Fruit fly (Drosophila melanogaster) whole organism, prepupa: ENCODE results near the gene rho.

Experiments used
- Blimp-1 ChIP-seq: fragments of 200-800 bp; sonication (Bioruptor generic); optimal IDR thresholded peaks from 3 replicates; lab custom pipeline; 2017; ENCODE audit warnings: missing biosample characterization, missing genetic modification characterization, mild to moderate bottlenecking, moderate library complexity, missing genetic modification reagents
- CG10631 ChIP-seq: fragments of 200-800 bp; sonication (Bioruptor generic); optimal IDR thresholded peaks from 2 replicates; lab custom pipeline; 2016; ENCODE audit warnings: missing biosample characterization, missing genetic modification characterization
- CG15336 ChIP-seq: fragments of 200-800 bp; sonication (Bioruptor generic); IDR thresholded peaks from 2 replicates; pipeline ENCODE4 v1.3.6; 2022; ENCODE audit warnings: missing biosample characterization, missing genetic modification characterization
- CG16779 ChIP-seq: fragments of 200-800 bp; sonication (Bioruptor generic); optimal IDR thresholded peaks from 3 replicates; lab custom pipeline; 2017; ENCODE audit warnings: missing biosample characterization, mild to moderate bottlenecking, missing genetic modification characterization
- CG3032 ChIP-seq: fragments of 200-800 bp; optimal IDR thresholded peaks from 2 replicates; lab custom pipeline; 2019; ENCODE audit warnings: missing biosample characterization, mild to moderate bottlenecking, missing genetic modification characterization, moderate library complexity
- CG31627 ChIP-seq: fragments of 200-800 bp; sonication (Bioruptor generic); optimal IDR thresholded peaks from 3 replicates; lab custom pipeline; 2016; ENCODE audit warnings: missing biosample characterization, missing genetic modification characterization
- CG32006 ChIP-seq: fragments of 200-800 bp; sonication (Bioruptor generic); optimal IDR thresholded peaks from 3 replicates; lab custom pipeline; 2017; ENCODE audit warnings: missing biosample characterization, mild to moderate bottlenecking, missing genetic modification characterization
- CG3919 ChIP-seq: fragments of 200-800 bp; sonication (Bioruptor generic); optimal IDR thresholded peaks from 3 replicates; lab custom pipeline; 2016; ENCODE audit warnings: missing biosample characterization, missing genetic modification characterization
- CG4318 ChIP-seq: fragments of 200-800 bp; sonication (Bioruptor generic); optimal IDR thresholded peaks from 3 replicates; lab custom pipeline; 2017; ENCODE audit warnings: missing biosample characterization, mild to moderate bottlenecking, missing genetic modification characterization
- CG6792 ChIP-seq: fragments of 200-800 bp; sonication (Bioruptor generic); optimal IDR thresholded peaks from 3 replicates; lab custom pipeline; 2016; ENCODE audit warnings: missing biosample characterization, missing genetic modification characterization
- CG6808 ChIP-seq: fragments of 200-800 bp; sonication (Bioruptor generic); optimal IDR thresholded peaks from 3 replicates; lab custom pipeline; 2017; ENCODE audit warnings: missing biosample characterization, missing genetic modification characterization, mild to moderate bottlenecking, moderate library complexity, missing genetic modification reagents
- CG8632 ChIP-seq: fragments of 200-800 bp; sonication (Bioruptor generic); optimal IDR thresholded peaks from 3 replicates; lab custom pipeline; 2016; ENCODE audit warnings: missing biosample characterization, missing genetic modification characterization
- Eip75B ChIP-seq: fragments of 200-800 bp; sonication (Bioruptor generic); optimal IDR thresholded peaks from 3 replicates; lab custom pipeline; 2016; ENCODE audit warnings: missing biosample characterization, missing genetic modification characterization
- Eip78C ChIP-seq: fragments of 200-800 bp; sonication (Bioruptor generic); peaks from one replicate; lab custom pipeline; 2016; ENCODE audit warnings: missing biosample characterization, missing genetic modification characterization
- Ets96B ChIP-seq: fragments of 200-800 bp; optimal IDR thresholded peaks from 2 replicates; lab custom pipeline; 2019; ENCODE audit warnings: missing biosample characterization, mild to moderate bottlenecking, missing genetic modification characterization, moderate library complexity
- Gug ChIP-seq: fragments of 200-800 bp; sonication (Bioruptor generic); IDR thresholded peaks from 2 replicates; pipeline ENCODE4 v1.3.6; 2022; ENCODE audit warnings: missing biosample characterization, missing genetic modification characterization
- Hr38 ChIP-seq: sonication (Bioruptor generic); optimal IDR thresholded peaks from 2 replicates; lab custom pipeline; 2016; ENCODE audit warnings: missing biosample characterization, missing genetic modification characterization
- Hr39 ChIP-seq: fragments of 200-800 bp; sonication (Bioruptor generic); optimal IDR thresholded peaks from 2 replicates; lab custom pipeline; 2016; ENCODE audit warnings: missing biosample characterization, missing genetic modification characterization
- Hr4 ChIP-seq: fragments of 200-800 bp; sonication (Bioruptor generic); optimal IDR thresholded peaks from 3 replicates; lab custom pipeline; 2016; ENCODE audit warnings: missing biosample characterization, missing genetic modification characterization
- Lpt ChIP-seq: fragments of 200-800 bp; sonication (Bioruptor generic); optimal IDR thresholded peaks from 3 replicates; lab custom pipeline; 2016; ENCODE audit warnings: missing biosample characterization, missing genetic modification characterization
- Met ChIP-seq: fragments of 200-800 bp; sonication (Bioruptor generic); optimal IDR thresholded peaks from 3 replicates; lab custom pipeline; 2016; ENCODE audit warnings: missing biosample characterization, missing genetic modification characterization
- Smox ChIP-seq: fragments of 200-800 bp; sonication (Bioruptor generic); optimal IDR thresholded peaks from 3 replicates; lab custom pipeline; 2016; ENCODE audit warnings: missing biosample characterization, missing genetic modification characterization
- Sox102F ChIP-seq: fragments of 200-800 bp; sonication (Bioruptor generic); optimal IDR thresholded peaks from 2 replicates; lab custom pipeline; 2016; ENCODE audit warnings: missing biosample characterization, mild to moderate bottlenecking, missing genetic modification characterization
- achi ChIP-seq: fragments of 200-800 bp; sonication (Bioruptor generic); optimal IDR thresholded peaks from 3 replicates; lab custom pipeline; 2016; ENCODE audit warnings: missing biosample characterization, missing genetic modification characterization
- acj6 ChIP-seq: fragments of 200-800 bp; sonication (Bioruptor generic); optimal IDR thresholded peaks from 3 replicates; lab custom pipeline; 2016; ENCODE audit warnings: missing biosample characterization, missing genetic modification characterization
- dsx ChIP-seq: fragments of 200-800 bp; optimal IDR thresholded peaks from 3 replicates; lab custom pipeline; 2019; ENCODE audit warnings: missing biosample characterization, mild to moderate bottlenecking, missing genetic modification characterization, moderate library complexity; ENCODE audit not compliant: poor library complexity, severe bottlenecking
- fd59A ChIP-seq: fragments of 200-800 bp; sonication (Bioruptor generic); optimal IDR thresholded peaks from 2 replicates; lab custom pipeline; 2017; ENCODE audit warnings: missing biosample characterization, mild to moderate bottlenecking, missing genetic modification characterization, missing genetic modification reagents
- fd85E ChIP-seq: fragments of 200-800 bp; sonication (Bioruptor generic); optimal IDR thresholded peaks from 3 replicates; lab custom pipeline; 2016; ENCODE audit warnings: missing biosample characterization, missing genetic modification characterization
- fkh ChIP-seq: fragments of 200-800 bp; sonication (Bioruptor generic); optimal IDR thresholded peaks from 3 replicates; lab custom pipeline; 2017; ENCODE audit warnings: missing biosample characterization, mild to moderate bottlenecking, missing genetic modification characterization, moderate library complexity
- net ChIP-seq: fragments of 200-800 bp; sonication (Bioruptor generic); optimal IDR thresholded peaks from 3 replicates; lab custom pipeline; 2016; ENCODE audit warnings: missing biosample characterization, missing genetic modification characterization
- pdm3 ChIP-seq: fragments of 200-800 bp; sonication (Bioruptor generic); optimal IDR thresholded peaks from 3 replicates; lab custom pipeline; 2016; ENCODE audit warnings: missing biosample characterization, missing genetic modification characterization
- salr ChIP-seq, 2 experiments: fragments of 200-800 bp; sonication (Bioruptor generic); optimal IDR thresholded peaks; 3 replicates each; lab custom pipeline; 2016 to 2018; ENCODE audit warnings: missing biosample characterization in 2 of 2, missing genetic modification characterization in 2 of 2, mild to moderate bottlenecking in 1 of 2
- spab ChIP-seq: fragments of 200-800 bp; sonication (Bioruptor generic); optimal IDR thresholded peaks from 2 replicates; lab custom pipeline; 2017; ENCODE audit warnings: missing biosample characterization, mild to moderate bottlenecking, missing genetic modification characterization, missing genetic modification reagents
- ss ChIP-seq, 2 experiments: fragments of 200-800 bp; sonication (Bioruptor generic); optimal IDR thresholded peaks; 2 replicates in 1 of 2; 3 replicates in 1 of 2; lab custom pipeline; 2017 to 2018; ENCODE audit warnings: mild to moderate bottlenecking in 2 of 2, missing biosample characterization in 2 of 2, missing genetic modification characterization in 2 of 2, moderate library complexity in 1 of 2
- svp ChIP-seq: fragments of 200-800 bp; sonication (Bioruptor generic); peaks from one replicate; lab custom pipeline; 2016; ENCODE audit warnings: missing biosample characterization, missing genetic modification characterization
- topi ChIP-seq: fragments of 200-800 bp; sonication (Bioruptor generic); optimal IDR thresholded peaks from 3 replicates; lab custom pipeline; 2016; ENCODE audit warnings: missing biosample characterization, missing genetic modification characterization

The rho gene

dm6 chr3L:1418821-1419220, 44.8 kb upstream of the rho start:
- TF ChIP-seq acj6 (GFP tag; lab: Kevin White, UChicago) (peak; percentile 30), salr (GFP tag; optimal IDR thresholded peaks at IDR 0.05; lab: Kevin White, UChicago) (peak in 1 of 2 experiments; percentile 3), CG32006 (GFP tag; lab: Kevin White, UChicago) (peak; percentile 41), CG3032 (tag; lab: Kevin White, UChicago) (peak; percentile 41), spab (peak; percentile 32), Sox102F (GFP tag; lab: Kevin White, UChicago) (no peak), achi (peak; percentile 8), fd59A (GFP tag; lab: Kevin White, UChicago) (peak; percentile 12), Met (GFP tag; lab: Kevin White, UChicago) (peak; percentile 13), pdm3 (peak; percentile 5), CG31627 (GFP tag; lab: Kevin White, UChicago) (peak; percentile 9), Ets96B (peak; percentile 30), CG6808 (GFP tag; lab: Kevin White, UChicago) (peak; percentile 32), topi (GFP tag; lab: Kevin White, UChicago) (no peak), dsx (GFP tag; lab: Kevin White, UChicago) (peak; percentile 44), Blimp-1 (GFP tag; lab: Kevin White, UChicago) (no peak), net (GFP tag; lab: Kevin White, UChicago) (peak; percentile 18), Eip78C (GFP tag; lab: Kevin White, UChicago) (peak; percentile 69), Gug (GFP tag; lab: Robert Waterston, UW) (0 out of 2 replicates have a peak, but pooled peaks have one; percentile 8), svp (GFP tag; lab: Kevin White, UChicago) (peak; percentile 52), fd85E (GFP tag; lab: Kevin White, UChicago) (no peak), Smox (peak; percentile 22), Hr38 (GFP tag; lab: Kevin White, UChicago) (no peak), CG4318 (GFP tag; lab: Kevin White, UChicago) (peak; percentile 19), CG15336 (GFP tag; lab: Robert Waterston, UW) (no peak), Hr39 (GFP tag; lab: Kevin White, UChicago) (peak; percentile 8), CG10631 (GFP tag; lab: Kevin White, UChicago) (peak; percentile 20), ss (GFP tag; optimal IDR thresholded peaks at IDR 0.05; lab: Kevin White, UChicago) (peak; percentile 5 to 60)

- peak; percentile 35 for TF ChIP-seq fkh (GFP tag; lab: Kevin White, UChicago)
- TF ChIP-seq Smox = no peak
- TF ChIP-seq Lpt (GFP tag; lab: Kevin White, UChicago) = no peak
- no peak for TF ChIP-seq topi (GFP tag; lab: Kevin White, UChicago)
- TF ChIP-seq CG16779 = no peak
- no peak for TF ChIP-seq Eip75B (GFP tag; lab: Kevin White, UChicago)
- no peak for TF ChIP-seq CG8632
Observed at dm6 chr3L:1419929-1420328, 43.7 kb upstream of the rho start.

dm6 chr3L:1420950-1421349, 42.7 kb upstream of the rho start:
- no peak for TF ChIP-seq Hr4 (GFP tag; lab: Kevin White, UChicago)
- peak; percentile 16 for TF ChIP-seq CG3919 (GFP tag; lab: Kevin White, UChicago)
- no peak for TF ChIP-seq CG6792 (GFP tag; lab: Kevin White, UChicago)
- peak; percentile 29 for TF ChIP-seq CG3032 (tag; lab: Kevin White, UChicago)
- peak; percentile 13 for TF ChIP-seq CG10631 (GFP tag; lab: Kevin White, UChicago)
- peak; percentile 40 for TF ChIP-seq Ets96B
- TF ChIP-seq CG6808 (GFP tag; lab: Kevin White, UChicago) = peak; percentile 2
- TF ChIP-seq Met (GFP tag; lab: Kevin White, UChicago) = no peak
- TF ChIP-seq achi = peak; percentile 4
- peak; percentile 60 for TF ChIP-seq Eip78C (GFP tag; lab: Kevin White, UChicago)
- TF ChIP-seq fkh (GFP tag; lab: Kevin White, UChicago) = no peak
- peak; percentile 10 for TF ChIP-seq spab
